Worm (Caenorhabditis elegans): Measurements from ENCODE around the gene Y54G11A.19.

The Y54G11A.19 gene

ce11 chrII:14252057-14252456, 4.6 kb downstream of the Y54G11A.19 start, which contains the start of gene Y54G11A.2:
Y54G11A.2 (plus strand) TSS chrII:14252357.
- TF ChIP-seq irx-1 (tag; optimal IDR thresholded peaks at IDR 0.05) (no peak), ceh-88 (GFP tag; IDR thresholded peaks at IDR 0.05) (no peak), nhr-28 (tag; optimal IDR thresholded peaks at IDR 0.05) (no peak), pax-3 (tag; optimal IDR thresholded peaks at IDR 0.05) (no peak), unc-30 (tag; optimal IDR thresholded peaks at IDR 0.05) (no peak), nhr-85 (tag) (no peak), lin-14 (GFP tag; optimal IDR thresholded peaks at IDR 0.05) (no peak), ceh-8 (GFP tag; optimal IDR thresholded peaks at IDR 0.05) (no peak), egl-27 (tag; optimal IDR thresholded peaks at IDR 0.05) (no peak)

- peak; percentile 74 for TF ChIP-seq C16A3.4 (tag; optimal IDR thresholded peaks at IDR 0.05)
- peak; percentile 86 for TF ChIP-seq ceh-88 (GFP tag; IDR thresholded peaks at IDR 0.05)
- no peak for TF ChIP-seq ces-1 (GFP tag; optimal IDR thresholded peaks at IDR 0.05)
- peak; percentile 40 for TF ChIP-seq fkh-10 (GFP tag; optimal IDR thresholded peaks at IDR 0.05)
- TF ChIP-seq efl-3 (GFP tag; optimal IDR thresholded peaks at IDR 0.05): peak; percentile 60
- peak; percentile 92 for TF ChIP-seq rnt-1 (tag; optimal IDR thresholded peaks at IDR 0.05)
- TF ChIP-seq ceh-63 (GFP tag; optimal IDR thresholded peaks at IDR 0.05): no peak
- no peak for TF ChIP-seq lir-3 (tag; optimal IDR thresholded peaks at IDR 0.05; ENCODE audit: poor library complexity)
- TF ChIP-seq xbp-1 (tag; optimal IDR thresholded peaks at IDR 0.05): peak; percentile 90
- TF ChIP-seq egl-27 (tag; optimal IDR thresholded peaks at IDR 0.05): peak in 1 of 2 experiments; percentile 35
- TF ChIP-seq lin-39 (tag; optimal IDR thresholded peaks at IDR 0.05): peak; percentile 71
- TF ChIP-seq nhr-90 (tag; optimal IDR thresholded peaks at IDR 0.05; ENCODE audit: poor library complexity): peak; percentile 95
- peak; percentile 37 for TF ChIP-seq lin-13 (GFP tag; optimal IDR thresholded peaks at IDR 0.05)
- TF ChIP-seq nhr-47 (tag; optimal IDR thresholded peaks at IDR 0.05): peak; percentile 97
- TF ChIP-seq snpc-4 (tag; optimal IDR thresholded peaks at IDR 0.05): peak; percentile 52
- no peak for TF ChIP-seq Y116A8C.19 (tag; optimal IDR thresholded peaks at IDR 0.05; ENCODE audit: borderline replicate concordance)
- peak; percentile 65 for TF ChIP-seq mab-9 (GFP tag; IDR thresholded peaks at IDR 0.05)
- peak; percentile 63 for TF ChIP-seq fos-1 (tag; optimal IDR thresholded peaks at IDR 0.05)
- no peak for TF ChIP-seq C34B4.2 (tag; optimal IDR thresholded peaks at IDR 0.05)
- TF ChIP-seq nhr-19 (GFP tag; conservative IDR thresholded peaks at IDR 0.05): peak; percentile 88
- peak; percentile 95 for TF ChIP-seq lin-14 (GFP tag; optimal IDR thresholded peaks at IDR 0.05)
- peak; percentile 64 for TF ChIP-seq ceh-90 (tag; optimal IDR thresholded peaks at IDR 0.05)
- no peak for TF ChIP-seq nhr-76 (tag; optimal IDR thresholded peaks at IDR 0.05)
- peak; percentile 82 for TF ChIP-seq elt-2 (tag; optimal IDR thresholded peaks at IDR 0.05)
- peak; percentile 54 for TF ChIP-seq vab-15 (tag; optimal IDR thresholded peaks at IDR 0.05)
- no peak for TF ChIP-seq hlh-4 (tag; optimal IDR thresholded peaks at IDR 0.05)
- peak; percentile 87 for TF ChIP-seq ztf-4 (tag; optimal IDR thresholded peaks at IDR 0.05)
- peak; percentile 98 for TF ChIP-seq nhr-71 (tag; optimal IDR thresholded peaks at IDR 0.05)
- no peak for TF ChIP-seq sptf-1 (tag; optimal IDR thresholded peaks at IDR 0.05)
- TF ChIP-seq hpl-2 (GFP tag; optimal IDR thresholded peaks at IDR 0.05): peak; percentile 81
- no peak for TF ChIP-seq unc-62 (GFP tag; optimal IDR thresholded peaks at IDR 0.05)
- peak; percentile 8 for TF ChIP-seq aha-1 (tag; optimal IDR thresholded peaks at IDR 0.05)
- peak; percentile 92 for TF ChIP-seq swsn-7 (tag; optimal IDR thresholded peaks at IDR 0.05)
- TF ChIP-seq ama-1 (optimal IDR thresholded peaks at IDR 0.05): peak; percentile 85
- no peak for TF ChIP-seq zag-1 (tag; optimal IDR thresholded peaks at IDR 0.05)
- peak; percentile 36 for TF ChIP-seq fkh-4 (tag; optimal IDR thresholded peaks at IDR 0.05; ENCODE audit: borderline replicate concordance)
- TF ChIP-seq pqm-1 (tag; optimal IDR thresholded peaks at IDR 0.05): no peak
- peak; percentile 50 for TF ChIP-seq lin-15B (tag; optimal IDR thresholded peaks at IDR 0.05)
- TF ChIP-seq mdl-1 (tag; optimal IDR thresholded peaks at IDR 0.05): peak; percentile 8 to 89
- peak; percentile 85 for TF ChIP-seq blmp-1 (tag; optimal IDR thresholded peaks at IDR 0.05)
- peak; percentile 88 for TF ChIP-seq jun-1 (tag; optimal IDR thresholded peaks at IDR 0.05)
- peak; percentile 71 for TF ChIP-seq C04F5.9 (tag; optimal IDR thresholded peaks at IDR 0.05)
- peak; percentile 29 for TF ChIP-seq skn-1 (tag; optimal IDR thresholded peaks at IDR 0.05)
- peak; percentile 48 for TF ChIP-seq aly-2 (tag; optimal IDR thresholded peaks at IDR 0.05)
- no peak for TF ChIP-seq alr-1 (tag; optimal IDR thresholded peaks at IDR 0.05; ENCODE audit: borderline replicate concordance)
- no peak for TF ChIP-seq nhr-28 (tag; optimal IDR thresholded peaks at IDR 0.05)
These were observed 5.2 kb downstream of the Y54G11A.19 start for ce11 chrII:14251400-14251940.
